Fruit fly (Drosophila melanogaster): ENCODE measurements around the gene Kap-alpha1.

Gene Kap-alpha1

DNA sequence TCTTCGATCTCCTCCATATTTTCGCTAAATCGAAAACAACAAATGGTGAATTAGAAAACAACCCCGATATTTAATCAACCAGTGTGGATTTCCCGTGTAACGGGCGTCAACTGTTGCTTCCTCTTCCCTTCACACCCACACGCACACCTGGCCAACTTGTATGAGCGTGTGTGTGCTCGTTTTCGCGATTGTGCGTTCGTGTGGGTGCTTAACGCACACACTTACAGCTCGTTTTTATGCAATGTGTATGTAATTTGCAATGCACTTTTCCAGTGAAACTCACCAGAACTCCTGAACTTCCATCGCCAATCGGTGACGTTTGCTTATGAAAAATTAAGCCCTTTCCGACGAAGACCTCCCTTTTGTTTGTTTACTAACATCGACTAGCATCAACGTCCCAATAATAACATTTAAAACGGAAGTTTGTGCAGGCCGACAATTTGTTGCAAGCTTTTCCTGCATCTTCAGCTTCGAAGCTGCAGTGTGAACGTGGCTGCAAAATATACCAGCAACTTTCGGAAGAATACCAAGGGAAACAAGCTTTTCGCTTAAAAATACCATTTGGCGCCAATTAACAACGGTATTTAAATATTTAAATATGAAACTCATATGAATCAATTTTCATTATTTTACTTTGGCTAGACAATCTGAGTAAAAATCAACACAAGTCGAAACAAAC, 8.6 kb downstream of the Kap-alpha1 start, which contains the start of gene cyc (continued):
- TF ChIP-seq CG6854 (GFP tag; optimal IDR thresholded peaks at IDR 0.05) = peak; percentile 74
- TF ChIP-seq CG10631 (GFP tag; optimal IDR thresholded peaks at IDR 0.05) = no peak
- TF ChIP-seq Lpt (GFP tag; optimal IDR thresholded peaks at IDR 0.05) = peak; percentile 44
- no peak for TF ChIP-seq spab (GFP tag; optimal IDR thresholded peaks at IDR 0.05)
- TF ChIP-seq Met (GFP tag; optimal IDR thresholded peaks at IDR 0.05) = no peak
- TF ChIP-seq dac (GFP tag; optimal IDR thresholded peaks at IDR 0.05) = peak; percentile 33
- TF ChIP-seq CG3032 (tag; optimal IDR thresholded peaks at IDR 0.05) = no peak
- no peak for TF ChIP-seq OdsH (GFP tag; optimal IDR thresholded peaks at IDR 0.05)
- no peak for TF ChIP-seq Hr39 (GFP tag; optimal IDR thresholded peaks at IDR 0.05)
- TF ChIP-seq CG31627 (GFP tag; optimal IDR thresholded peaks at IDR 0.05) = peak; percentile 10
- TF ChIP-seq lz (GFP tag; optimal IDR thresholded peaks at IDR 0.05) = peak; percentile 28
- peak; percentile 5 for TF ChIP-seq Blimp-1 (GFP tag; optimal IDR thresholded peaks at IDR 0.05)
- no peak for TF ChIP-seq Sox102F (GFP tag; optimal IDR thresholded peaks at IDR 0.05)
- TF ChIP-seq acj6 (GFP tag; optimal IDR thresholded peaks at IDR 0.05) = no peak
- TF ChIP-seq fkh (GFP tag; optimal IDR thresholded peaks at IDR 0.05) = no peak
- no peak for TF ChIP-seq Hr4 (GFP tag; optimal IDR thresholded peaks at IDR 0.05)
- no peak for TF ChIP-seq salr (GFP tag; optimal IDR thresholded peaks at IDR 0.05)
- TF ChIP-seq Sox14 (GFP tag; optimal IDR thresholded peaks at IDR 0.05) = no peak
- TF ChIP-seq pdm3 (GFP tag; optimal IDR thresholded peaks at IDR 0.05) = no peak
- no peak for TF ChIP-seq CG4318 (GFP tag; optimal IDR thresholded peaks at IDR 0.05)
- TF ChIP-seq CG3919 (GFP tag; optimal IDR thresholded peaks at IDR 0.05) = no peak
- no peak for TF ChIP-seq Ets21C (GFP tag; optimal IDR thresholded peaks at IDR 0.05)
- peak; percentile 47; the same call in 2 of the 3 replicates for TF ChIP-seq CG8119 (GFP tag; IDR thresholded peaks at IDR 0.05)
- no peak for TF ChIP-seq Smox (GFP tag; optimal IDR thresholded peaks at IDR 0.05)
- TF ChIP-seq fd85E (GFP tag; optimal IDR thresholded peaks at IDR 0.05) = no peak
- no peak for TF ChIP-seq cyc (GFP tag; optimal IDR thresholded peaks at IDR 0.05)
- TF ChIP-seq esn (GFP tag; optimal IDR thresholded peaks at IDR 0.05) = peak; percentile 38
- TF ChIP-seq CG11902 (GFP tag; optimal IDR thresholded peaks at IDR 0.05) = no peak

dm6 chr3L:19817807-19818531, 10.9 kb downstream of the Kap-alpha1 start, which contains the start of the genes Fibp and Deaf1:
Gene Fibp (minus strand): TSS chr3L:19817967.
Gene Deaf1 (plus strand): TSS chr3L:19818174.
- peak; percentile 64 for TF ChIP-seq Ets96B (tag; optimal IDR thresholded peaks at IDR 0.05)
- peak; percentile 87 for TF ChIP-seq lz (GFP tag; optimal IDR thresholded peaks at IDR 0.05)
- TF ChIP-seq dsx (GFP tag; optimal IDR thresholded peaks at IDR 0.05; ENCODE audit: poor library complexity, severe bottlenecking) = peak; percentile 37
- peak; percentile 86 for TF ChIP-seq esn (GFP tag; optimal IDR thresholded peaks at IDR 0.05)
- no peak for TF ChIP-seq vri (GFP tag; optimal IDR thresholded peaks at IDR 0.05)
- TF ChIP-seq CG11902 (GFP tag; optimal IDR thresholded peaks at IDR 0.05) = peak; percentile 70
- peak in 1 of 2 experiments; percentile 4 for TF ChIP-seq salr (GFP tag; optimal IDR thresholded peaks at IDR 0.05)
- peak; percentile 39 for TF ChIP-seq fd59A (GFP tag; optimal IDR thresholded peaks at IDR 0.05)
- peak; percentile 94 for TF ChIP-seq cyc (GFP tag; optimal IDR thresholded peaks at IDR 0.05)
- TF ChIP-seq Eip75B (GFP tag; optimal IDR thresholded peaks at IDR 0.05) = peak; percentile 71
- no peak; the same call in 2 of the 3 replicates for TF ChIP-seq CG8119 (GFP tag; IDR thresholded peaks at IDR 0.05)
- peak; percentile 14 for TF ChIP-seq Smox (GFP tag; optimal IDR thresholded peaks at IDR 0.05)
- TF ChIP-seq Ets21C (GFP tag; optimal IDR thresholded peaks at IDR 0.05) = peak; percentile 84
- TF ChIP-seq Blimp-1 (GFP tag; optimal IDR thresholded peaks at IDR 0.05) = no peak
- TF ChIP-seq Eip93F (GFP tag; optimal IDR thresholded peaks at IDR 0.05) = no peak
- TF ChIP-seq CG16779 (tag; optimal IDR thresholded peaks at IDR 0.05) = no peak
- peak; percentile 66 for TF ChIP-seq CG8632 (GFP tag; optimal IDR thresholded peaks at IDR 0.05)
- peak; percentile 63 for TF ChIP-seq CG6792 (GFP tag; optimal IDR thresholded peaks at IDR 0.05)
- peak; percentile 77 for TF ChIP-seq Met (GFP tag; optimal IDR thresholded peaks at IDR 0.05)
- TF ChIP-seq Hr38 (GFP tag; optimal IDR thresholded peaks at IDR 0.05) = peak; percentile 9
- TF ChIP-seq CG10631 (GFP tag; optimal IDR thresholded peaks at IDR 0.05) = peak; percentile 84
- no peak; the same call in 1 of the 2 replicates for TF ChIP-seq CG11294 (GFP tag; IDR thresholded peaks at IDR 0.05)
- TF ChIP-seq CG6276 (GFP tag; optimal IDR thresholded peaks at IDR 0.05) = no peak
- TF ChIP-seq CG31627 (GFP tag; optimal IDR thresholded peaks at IDR 0.05) = peak; percentile 91
- TF ChIP-seq CG1621 (tag; optimal IDR thresholded peaks at IDR 0.05) = peak; percentile 18
- TF ChIP-seq Gug (GFP tag; IDR thresholded peaks at IDR 0.05) = peak; percentile 14
- no peak for TF ChIP-seq svp (GFP tag)
- TF ChIP-seq CG6854 (GFP tag; optimal IDR thresholded peaks at IDR 0.05) = no peak
- no peak for TF ChIP-seq OdsH (GFP tag; optimal IDR thresholded peaks at IDR 0.05)
- TF ChIP-seq CG3032 (tag; optimal IDR thresholded peaks at IDR 0.05) = peak; percentile 77
- peak; percentile 43; the same call in 2 of the 3 replicates for TF ChIP-seq eg (GFP tag; IDR thresholded peaks at IDR 0.05)
- TF ChIP-seq Lpt (GFP tag; optimal IDR thresholded peaks at IDR 0.05) = peak; percentile 47
- no peak for TF ChIP-seq CG32006 (GFP tag; optimal IDR thresholded peaks at IDR 0.05)
- peak; percentile 72 for TF ChIP-seq CG3919 (GFP tag; optimal IDR thresholded peaks at IDR 0.05)
- no peak for TF ChIP-seq spab (GFP tag; optimal IDR thresholded peaks at IDR 0.05)
